Worm (Caenorhabditis elegans) whole organism, early embryonic: ENCODE measurements around the gene K01G5.10.

Source experiments
- tbx-37 ChIP-seq: fragments of 200-800 bp; sonication (Bioruptor generic); conservative IDR thresholded peaks from 2 replicates; pipeline ENCODE4 v1.3.6; 2022; ENCODE audit warnings: missing genetic modification reagents, missing genetic modification characterization, missing compliant biosample characterization
- tra-4 ChIP-seq: sonication (generic microtip); optimal IDR thresholded peaks from 2 replicates; lab custom pipeline; 2017; ENCODE audit warnings: missing genetic modification characterization, missing compliant biosample characterization

ce11 chrIII:10783052-10783451 lies 24.7 kb upstream of the K01G5.10 start:
- no peak for TF ChIP-seq tbx-37 (GFP tag; lab: Robert Waterston, UW)
- TF ChIP-seq tra-4 (tag; lab: Kevin White, UChicago) = no peak
